Fruit fly (Drosophila melanogaster) whole organism, embryonic: ENCODE results near the gene CG5515.

Source experiments
- ATbp ChIP-seq: fragments of 200-800 bp; sonication (Bioruptor generic); optimal IDR thresholded peaks from 2 replicates; lab custom pipeline; 2017; ENCODE audit warnings: missing biosample characterization, mild to moderate bottlenecking, missing genetic modification characterization, missing genetic modification reagents
- BEAF-32 ChIP-seq: fragments of 200-800 bp; sonication (Bioruptor generic); optimal IDR thresholded peaks from 3 replicates; lab custom pipeline; 2017; ENCODE audit warnings: missing biosample characterization, missing genetic modification characterization, mild to moderate bottlenecking, moderate library complexity, missing genetic modification reagents
- CG11398 ChIP-seq: fragments of 200-800 bp; sonication (Bioruptor generic); optimal IDR thresholded peaks from 2 replicates; lab custom pipeline; 2016; ENCODE audit warnings: missing biosample characterization, missing genetic modification characterization
- CG12219 ChIP-seq: fragments of 200-800 bp; sonication (Bioruptor generic); optimal IDR thresholded peaks from 3 replicates; lab custom pipeline; 2018; ENCODE audit warnings: missing biosample characterization, mild to moderate bottlenecking, missing genetic modification characterization
- CG1233 ChIP-seq: fragments of 200-800 bp; sonication (Bioruptor generic); optimal IDR thresholded peaks from 4 replicates; lab custom pipeline; 2018; ENCODE audit warnings: missing biosample characterization, mild to moderate bottlenecking, missing genetic modification characterization
- CG13296 ChIP-seq: fragments of 200-800 bp; sonication (Bioruptor generic); optimal IDR thresholded peaks from 3 replicates; lab custom pipeline; 2018; ENCODE audit warnings: missing biosample characterization, mild to moderate bottlenecking, missing genetic modification characterization
- CG13894 ChIP-seq: fragments of 200-800 bp; sonication (Bioruptor generic); optimal IDR thresholded peaks from 3 replicates; lab custom pipeline; 2018; ENCODE audit warnings: missing biosample characterization, mild to moderate bottlenecking, missing genetic modification characterization, moderate library complexity
- CG15073 ChIP-seq: fragments of 200-800 bp; sonication (Bioruptor generic); optimal IDR thresholded peaks from 2 replicates; lab custom pipeline; 2016; ENCODE audit warnings: missing biosample characterization, missing genetic modification characterization
- CG15479 ChIP-seq: fragments of 200-800 bp; sonication (Bioruptor generic); optimal IDR thresholded peaks from 3 replicates; lab custom pipeline; 2019; ENCODE audit warnings: missing biosample characterization, mild to moderate bottlenecking, missing genetic modification characterization, moderate library complexity
- CG15696 ChIP-seq: fragments of 200-800 bp; sonication (Bioruptor generic); optimal IDR thresholded peaks from 2 replicates; lab custom pipeline; 2019; ENCODE audit warnings: missing biosample characterization, mild to moderate bottlenecking, missing genetic modification characterization, moderate library complexity
- CG17361 ChIP-seq: fragments of 200-800 bp; sonication (Bioruptor generic); IDR thresholded peaks from 3 replicates; pipeline ENCODE4 v1.3.6; 2022; ENCODE audit warnings: missing biosample characterization, missing genetic modification characterization
- CG18764 ChIP-seq: fragments of 200-800 bp; sonication (Bioruptor generic); optimal IDR thresholded peaks from 3 replicates; lab custom pipeline; 2016; ENCODE audit warnings: missing biosample characterization, missing genetic modification characterization
- CG31441 ChIP-seq: fragments of 200-800 bp; sonication (Bioruptor generic); IDR thresholded peaks from 2 replicates; pipeline ENCODE4 v1.3.6; 2022; ENCODE audit warnings: missing biosample characterization, missing genetic modification characterization
- CG4360 ChIP-seq: fragments of 200-800 bp; sonication (Bioruptor generic); IDR thresholded peaks from 2 replicates; pipeline ENCODE4 v1.3.6; 2022; ENCODE audit warnings: missing biosample characterization, missing genetic modification characterization
- CG7556 ChIP-seq: fragments of 200-800 bp; sonication (Bioruptor generic); optimal IDR thresholded peaks from 2 replicates; lab custom pipeline; 2017; ENCODE audit warnings: missing biosample characterization, mild to moderate bottlenecking, missing genetic modification characterization
- CG7987 ChIP-seq: fragments of 200-800 bp; sonication (Bioruptor generic); optimal IDR thresholded peaks from 2 replicates; lab custom pipeline; 2018; ENCODE audit warnings: missing biosample characterization, mild to moderate bottlenecking, missing genetic modification characterization, moderate library complexity
- CG8089 ChIP-seq: fragments of 200-800 bp; sonication (Bioruptor generic); optimal IDR thresholded peaks from 3 replicates; lab custom pipeline; 2016; ENCODE audit warnings: missing biosample characterization, missing genetic modification characterization
- CG9609 ChIP-seq: fragments of 200-800 bp; sonication (Bioruptor generic); optimal IDR thresholded peaks from 3 replicates; lab custom pipeline; 2016; ENCODE audit warnings: missing biosample characterization, missing genetic modification characterization
- CG9876 ChIP-seq: fragments of 200-800 bp; sonication (Bioruptor generic); optimal IDR thresholded peaks from 2 replicates; lab custom pipeline; 2016; ENCODE audit warnings: missing biosample characterization, missing genetic modification characterization
- CoRest ChIP-seq: fragments of 200-800 bp; sonication (Bioruptor generic); optimal IDR thresholded peaks from 3 replicates; lab custom pipeline; 2018; ENCODE audit warnings: missing biosample characterization, mild to moderate bottlenecking, missing genetic modification characterization, moderate library complexity
- Doc2 ChIP-seq: fragments of 200-800 bp; sonication (Bioruptor generic); IDR thresholded peaks from 2 replicates; pipeline ENCODE4 v1.3.6; 2022; ENCODE audit warnings: missing biosample characterization, missing genetic modification characterization
- E2f1 ChIP-seq: fragments of 200-800 bp; sonication (Bioruptor generic); IDR thresholded peaks from 2 replicates; pipeline ENCODE4 v1.3.6; 2022; ENCODE audit warnings: missing biosample characterization, missing genetic modification characterization
- Fer3 ChIP-seq: fragments of 200-800 bp; sonication (Bioruptor generic); optimal IDR thresholded peaks from 2 replicates; lab custom pipeline; 2018; ENCODE audit warnings: missing biosample characterization, mild to moderate bottlenecking, missing genetic modification characterization, moderate library complexity
- Gug ChIP-seq: fragments of 200-800 bp; sonication (Bioruptor generic); IDR thresholded peaks from 4 replicates; pipeline ENCODE4 v1.3.6; 2022; ENCODE audit warnings: missing biosample characterization, missing genetic modification characterization
- Lhr ChIP-seq: fragments of 200-800 bp; sonication (Bioruptor generic); optimal IDR thresholded peaks from 3 replicates; lab custom pipeline; 2017; ENCODE audit warnings: mild to moderate bottlenecking, missing biosample characterization, missing genetic modification reagents, missing genetic modification characterization
- Meics ChIP-seq: fragments of 200-800 bp; sonication (Bioruptor generic); optimal IDR thresholded peaks from 2 replicates; lab custom pipeline; 2017; ENCODE audit warnings: missing biosample characterization, mild to moderate bottlenecking, missing genetic modification characterization
- Neu2 ChIP-seq: fragments of 200-800 bp; sonication (Bioruptor generic); optimal IDR thresholded peaks from 3 replicates; lab custom pipeline; 2016; ENCODE audit warnings: missing biosample characterization, missing genetic modification characterization, borderline replicate concordance
- Poxn ChIP-seq: fragments of 200-800 bp; sonication (Bioruptor generic); IDR thresholded peaks from 2 replicates; pipeline ENCODE4 v1.3.6; 2022; ENCODE audit warnings: missing biosample characterization, missing genetic modification characterization
- Sry-β ChIP-seq: fragments of 200-800 bp; sonication (Bioruptor generic); optimal IDR thresholded peaks from 2 replicates; lab custom pipeline; 2018; ENCODE audit warnings: missing biosample characterization, mild to moderate bottlenecking, missing genetic modification characterization, moderate library complexity
- TFAM ChIP-seq: fragments of 200-800 bp; sonication (Bioruptor generic); optimal IDR thresholded peaks from 2 replicates; lab custom pipeline; 2017; ENCODE audit warnings: missing biosample characterization, missing genetic modification characterization, inconsistent platforms
- amos ChIP-seq: fragments of 200-800 bp; sonication (Bioruptor generic); IDR thresholded peaks from 2 replicates; pipeline ENCODE4 v1.3.6; 2022; ENCODE audit warnings: missing biosample characterization, missing genetic modification characterization; ENCODE audit not compliant: partially characterized antibody
- chif ChIP-seq, 2 experiments: fragments of 200-800 bp; sonication (Bioruptor generic); optimal IDR thresholded peaks; 3 replicates each; lab custom pipeline; 2016; ENCODE audit warnings: missing biosample characterization in 2 of 2, missing genetic modification characterization in 2 of 2
- dysf ChIP-seq: fragments of 200-800 bp; sonication (Bioruptor generic); IDR thresholded peaks from 3 replicates; pipeline ENCODE4 v1.3.6; 2022; ENCODE audit warnings: missing biosample characterization, missing genetic modification characterization
- emc ChIP-seq: fragments of 200-800 bp; sonication (Bioruptor generic); optimal IDR thresholded peaks from 2 replicates; lab custom pipeline; 2016; ENCODE audit warnings: missing biosample characterization, missing genetic modification characterization
- eyg ChIP-seq: fragments of 200-800 bp; sonication (Bioruptor generic); optimal IDR thresholded peaks from 3 replicates; lab custom pipeline; 2016; ENCODE audit warnings: missing biosample characterization, missing genetic modification characterization
- fd3F ChIP-seq: fragments of 200-800 bp; sonication (Bioruptor generic); optimal IDR thresholded peaks from 2 replicates; lab custom pipeline; 2018; ENCODE audit warnings: missing biosample characterization, mild to moderate bottlenecking, missing genetic modification characterization, moderate library complexity
- inv ChIP-seq: fragments of 200-800 bp; sonication (Bioruptor generic); IDR thresholded peaks from 2 replicates; pipeline ENCODE4 v1.3.6; 2022; ENCODE audit warnings: missing biosample characterization, missing genetic modification characterization; ENCODE audit not compliant: partially characterized antibody
- jumu ChIP-seq: fragments of 200-800 bp; sonication (Bioruptor generic); optimal IDR thresholded peaks from 3 replicates; lab custom pipeline; 2016; ENCODE audit warnings: missing biosample characterization, missing genetic modification characterization
- lab ChIP-seq: fragments of 200-800 bp; sonication (Bioruptor generic); optimal IDR thresholded peaks from 3 replicates; lab custom pipeline; 2017; ENCODE audit warnings: missing biosample characterization, missing genetic modification characterization, mild to moderate bottlenecking, moderate library complexity, missing genetic modification reagents
- nom ChIP-seq: fragments of 200-800 bp; sonication (Bioruptor generic); optimal IDR thresholded peaks from 2 replicates; lab custom pipeline; 2017; ENCODE audit warnings: missing biosample characterization, missing genetic modification characterization, mild to moderate bottlenecking, moderate library complexity, missing genetic modification reagents
- p53 ChIP-seq: fragments of 200-800 bp; sonication (Bioruptor generic); optimal IDR thresholded peaks from 2 replicates; lab custom pipeline; 2016; ENCODE audit warnings: missing biosample characterization, missing genetic modification characterization
- pan ChIP-seq, 4 experiments: fragments of >200 bp in 3 of 4; fragments of 200-800 bp in 1 of 4; sonication (Bioruptor generic) in 1 of 4; optimal IDR thresholded peaks in 3 of 4; IDR thresholded peaks in 1 of 4; 2 replicates each; pipeline versions ENCODE4 v1.3.6 to Lab custom; 2017 to 2022; ENCODE audit warnings: missing biosample characterization in 2 of 4, missing genetic modification characterization in 2 of 4, mixed read lengths in 1 of 4
- pzg ChIP-seq: fragments of 200-800 bp; sonication (Bioruptor generic); optimal IDR thresholded peaks from 3 replicates; lab custom pipeline; 2018; ENCODE audit warnings: missing biosample characterization, mild to moderate bottlenecking, missing genetic modification characterization, moderate library complexity
- row ChIP-seq: fragments of 200-800 bp; sonication (Bioruptor generic); IDR thresholded peaks from 3 replicates; pipeline ENCODE4 v1.3.6; 2022; ENCODE audit warnings: missing biosample characterization, missing genetic modification characterization
- schlank ChIP-seq: fragments of 200-800 bp; sonication (Bioruptor generic); optimal IDR thresholded peaks from 2 replicates; lab custom pipeline; 2018; ENCODE audit warnings: missing biosample characterization, mild to moderate bottlenecking, missing genetic modification characterization
- sens ChIP-seq: fragments of 200-800 bp; sonication (Bioruptor generic); peaks from one replicate; lab custom pipeline; 2016; ENCODE audit warnings: missing biosample characterization, missing genetic modification characterization
- sens-2 ChIP-seq: fragments of 200-800 bp; sonication (Bioruptor generic); IDR thresholded peaks from 2 replicates; pipeline ENCODE4 v1.3.6; 2022; ENCODE audit warnings: missing biosample characterization, missing genetic modification characterization
- seq ChIP-seq: fragments of 200-800 bp; sonication (Bioruptor generic); IDR thresholded peaks from 2 replicates; pipeline ENCODE4 v1.3.6; 2022; ENCODE audit warnings: missing biosample characterization, missing genetic modification characterization
- wor ChIP-seq: fragments of 200-800 bp; sonication (Bioruptor generic); IDR thresholded peaks from 2 replicates; pipeline ENCODE4 v1.3.6; 2022; ENCODE audit warnings: missing biosample characterization, missing genetic modification characterization
- zfh1 ChIP-seq: fragments of 200-800 bp; sonication (Bioruptor generic); IDR thresholded peaks from 3 replicates; pipeline ENCODE4 v1.3.6; 2022; ENCODE audit warnings: missing biosample characterization, missing genetic modification characterization
- zfh2 ChIP-seq: fragments of 200-800 bp; sonication (Bioruptor generic); optimal IDR thresholded peaks from 2 replicates; lab custom pipeline; 2016; ENCODE audit warnings: missing biosample characterization, missing genetic modification characterization

The CG5515 gene

DNA sequence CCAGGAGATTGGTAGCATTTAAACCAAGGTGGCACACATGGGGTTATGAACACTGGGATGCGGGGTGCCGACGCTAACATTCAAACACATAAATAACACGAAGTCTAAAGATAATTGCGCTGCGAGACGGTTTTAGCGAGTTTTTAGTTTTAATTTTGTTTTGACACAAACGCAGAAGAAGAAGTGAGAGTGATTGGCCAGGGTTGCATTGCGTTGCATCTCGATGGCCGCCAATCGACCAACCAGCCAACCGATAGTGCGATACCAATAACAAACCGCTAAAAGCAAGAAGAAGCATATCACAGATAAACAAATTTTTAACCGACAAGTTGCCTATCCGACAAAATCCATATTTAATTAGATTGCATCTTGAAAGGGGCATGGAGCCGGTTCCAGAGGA lies 38.0 kb upstream of the CG5515 start, which contains the start of the genes Spps and CG13609 (continued):
- TF ChIP-seq CG12219 (GFP tag; lab: Kevin White, UChicago) (no peak), emc (GFP tag; lab: Kevin White, UChicago) (no peak), inv (peak; percentile 93), CG15479 (GFP tag; lab: Kevin White, UChicago) (no peak), CG1233 (GFP tag; lab: Kevin White, UChicago) (no peak), sens (GFP tag; lab: Kevin White, UChicago) (no peak), CG31441 (no peak), CG7556 (GFP tag; lab: Kevin White, UChicago) (no peak), CG4360 (no peak), Fer3 (tag; lab: Kevin White, UChicago) (no peak), sens-2 (GFP tag; lab: Robert Waterston, UW) (no peak), CG17361 (no peak), chif (GFP tag; optimal IDR thresholded peaks at IDR 0.05; lab: Kevin White, UChicago) (no peak), wor (GFP tag; lab: Robert Waterston, UW) (no peak), pzg (GFP tag; lab: Kevin White, UChicago) (peak; percentile 80), amos (GFP tag; lab: Robert Waterston, UW) (peak; percentile 96), fd3F (GFP tag; lab: Kevin White, UChicago) (no peak), pan (optimal IDR thresholded peaks at IDR 0.05; lab: Kevin White, UChicago) (no peak), pan (GFP tag; optimal IDR thresholded peaks at IDR 0.05 in 1 of 2, IDR thresholded peaks at IDR 0.05 in 1 of 2) (peak in 1 of 2 experiments; percentile 4), CG11398 (GFP tag; lab: Kevin White, UChicago) (no peak), Sry-β (GFP tag; lab: Kevin White, UChicago) (peak; percentile 0), Gug (no peak), CG15696 (tag; lab: Kevin White, UChicago) (no peak), Lhr (peak; percentile 9), Meics (GFP tag; lab: Kevin White, UChicago) (no peak), eyg (GFP tag; lab: Kevin White, UChicago) (no peak), zfh2 (GFP tag; lab: Kevin White, UChicago) (peak; percentile 19), p53 (no peak), CG9876 (GFP tag; lab: Kevin White, UChicago) (no peak), CG7987 (peak; percentile 17), nom (peak; percentile 10), BEAF-32 (GFP tag; lab: Kevin White, UChicago) (peak; percentile 92), row (GFP tag; lab: Robert Waterston, UW) (peak; percentile 51; the same call in 2 of the 3 replicates), zfh1 (GFP tag; lab: Robert Waterston, UW) (peak; percentile 50; the same call in 1 of the 3 replicates), CG9609 (peak; percentile 3), E2f1 (GFP tag; lab: Robert Waterston, UW) (no peak), CG13296 (GFP tag; lab: Kevin White, UChicago) (no peak), Poxn (GFP tag; lab: Robert Waterston, UW) (no peak), lab (GFP tag; lab: Kevin White, UChicago) (no peak), jumu (GFP tag; lab: Kevin White, UChicago) (no peak), TFAM (GFP tag; lab: Kevin White, UChicago) (no peak), Neu2 (GFP tag; lab: Kevin White, UChicago) (no peak), CoRest (tag; lab: Kevin White, UChicago) (peak; percentile 24), ATbp (GFP tag; lab: Kevin White, UChicago) (no peak), seq (GFP tag; lab: Robert Waterston, UW) (no peak), CG15073 (GFP tag; lab: Kevin White, UChicago) (no peak), CG13894 (no peak), dysf (GFP tag; lab: Robert Waterston, UW) (no peak), schlank (tag; lab: Kevin White, UChicago) (no peak), CG18764 (GFP tag; lab: Kevin White, UChicago) (no peak), Doc2 (no peak), CG8089 (no peak)
